Fruit fly (Drosophila melanogaster): ENCODE data around the gene Cnx99A.

Cnx99A gene

dm6 chr3R:29318673-29319072 lies 771 bp downstream of the Cnx99A start (continued):
- TF ChIP-seq CG17186 (GFP tag; optimal IDR thresholded peaks at IDR 0.05): no peak
- TF ChIP-seq CG9215 (GFP tag; IDR thresholded peaks at IDR 0.05): peak; percentile 67
- TF ChIP-seq Atf3 (GFP tag; optimal IDR thresholded peaks at IDR 0.05): no peak
- TF ChIP-seq Lim3 (GFP tag; IDR thresholded peaks at IDR 0.05): no peak
- TF ChIP-seq cad (GFP tag; optimal IDR thresholded peaks at IDR 0.05): no peak
- no peak for TF ChIP-seq CG15073 (GFP tag; optimal IDR thresholded peaks at IDR 0.05)
- TF ChIP-seq Fer2 (tag; optimal IDR thresholded peaks at IDR 0.05): peak; percentile 69
- TF ChIP-seq CG2712 (tag; optimal IDR thresholded peaks at IDR 0.05): peak; percentile 78
- TF ChIP-seq CG3163 (GFP tag; optimal IDR thresholded peaks at IDR 0.05): no peak
- no peak for TF ChIP-seq CG17328 (GFP tag; IDR thresholded peaks at IDR 0.05)
- TF ChIP-seq C15 (GFP tag; IDR thresholded peaks at IDR 0.05): no peak
- TF ChIP-seq bigmax (GFP tag; optimal IDR thresholded peaks at IDR 0.05): no peak
- no peak for TF ChIP-seq CG9609 (GFP tag; optimal IDR thresholded peaks at IDR 0.05)
- peak; percentile 53; the same call in 1 of the 2 replicates for TF ChIP-seq sob (GFP tag; IDR thresholded peaks at IDR 0.05)
- TF ChIP-seq ci (GFP tag; IDR thresholded peaks at IDR 0.05): peak; percentile 80
- TF ChIP-seq cas (GFP tag; IDR thresholded peaks at IDR 0.05): no peak
- no peak for TF ChIP-seq CG7987 (GFP tag; optimal IDR thresholded peaks at IDR 0.05)
- TF ChIP-seq cg (GFP tag; optimal IDR thresholded peaks at IDR 0.05): no peak
- peak; percentile 58 for TF ChIP-seq nau (GFP tag; optimal IDR thresholded peaks at IDR 0.05)
- TF ChIP-seq seq (GFP tag; IDR thresholded peaks at IDR 0.05): peak; percentile 71
- peak; percentile 92 for TF ChIP-seq CG11696 (GFP tag; IDR thresholded peaks at IDR 0.05)
- no peak for TF ChIP-seq emc (GFP tag; optimal IDR thresholded peaks at IDR 0.05)
- TF ChIP-seq sens (GFP tag): peak; percentile 90
- peak; percentile 15; the same call in 1 of the 2 replicates for TF ChIP-seq CG11247 (GFP tag; IDR thresholded peaks at IDR 0.05)
- TF ChIP-seq D (optimal IDR thresholded peaks at IDR 0.05): no peak
- TF ChIP-seq D (GFP tag; optimal IDR thresholded peaks at IDR 0.05): peak; percentile 64
- peak; percentile 90 for TF ChIP-seq row (GFP tag; IDR thresholded peaks at IDR 0.05)
- peak; percentile 59 for TF ChIP-seq BtbVII (GFP tag; optimal IDR thresholded peaks at IDR 0.05)
- TF ChIP-seq CG10147 (GFP tag; optimal IDR thresholded peaks at IDR 0.05): peak; percentile 51
- peak; percentile 77 for TF ChIP-seq HmgZ (tag; optimal IDR thresholded peaks at IDR 0.05)
- TF ChIP-seq slp2 (GFP tag; optimal IDR thresholded peaks at IDR 0.05): peak; percentile 15
- peak; percentile 73 for TF ChIP-seq nmo (GFP tag; optimal IDR thresholded peaks at IDR 0.05)
- no peak for TF ChIP-seq Hr39 (optimal IDR thresholded peaks at IDR 0.05)
- peak; percentile 78 for TF ChIP-seq CG1603 (tag; optimal IDR thresholded peaks at IDR 0.05)
- TF ChIP-seq CG33213 (GFP tag; optimal IDR thresholded peaks at IDR 0.05): no peak
- peak; percentile 37 for TF ChIP-seq yki (optimal IDR thresholded peaks at IDR 0.05)
- TF ChIP-seq CG6689 (GFP tag; IDR thresholded peaks at IDR 0.05): peak; percentile 69
- no peak for TF ChIP-seq Kr (GFP tag; optimal IDR thresholded peaks at IDR 0.05)
- peak; percentile 41 for TF ChIP-seq CG15011 (GFP tag; optimal IDR thresholded peaks at IDR 0.05)
- TF ChIP-seq dysf (GFP tag; IDR thresholded peaks at IDR 0.05): peak; percentile 76
- TF ChIP-seq Aef1 (GFP tag; IDR thresholded peaks at IDR 0.05): peak; percentile 64
- no peak for TF ChIP-seq ase (GFP tag; IDR thresholded peaks at IDR 0.05)
- TF ChIP-seq fu2 (GFP tag; optimal IDR thresholded peaks at IDR 0.05): peak; percentile 8
- no peak; the same call in 1 of the 2 replicates for TF ChIP-seq dimm (GFP tag; IDR thresholded peaks at IDR 0.05)
- peak; percentile 52; the same call in 1 of the 3 replicates for TF ChIP-seq CG11093 (GFP tag; IDR thresholded peaks at IDR 0.05)
- TF ChIP-seq dpn (GFP tag; optimal IDR thresholded peaks at IDR 0.05): peak; percentile 45 to 66
- TF ChIP-seq croc (GFP tag; conservative IDR thresholded peaks at IDR 0.05): peak; percentile 69
- TF ChIP-seq CG10366 (GFP tag; IDR thresholded peaks at IDR 0.05): peak; percentile 58; the same call in 1 of the 2 replicates
- peak; percentile 43 for TF ChIP-seq CG31365 (tag; optimal IDR thresholded peaks at IDR 0.05)
- no peak for TF ChIP-seq Sin3A (optimal IDR thresholded peaks at IDR 0.05)
- TF ChIP-seq CG4617 (GFP tag; optimal IDR thresholded peaks at IDR 0.05; ENCODE audit: borderline replicate concordance): no peak
- no peak for TF ChIP-seq lov (optimal IDR thresholded peaks at IDR 0.05)
- no peak for TF ChIP-seq lov (GFP tag; IDR thresholded peaks at IDR 0.05)
- no peak for TF ChIP-seq CG4282 (GFP tag; optimal IDR thresholded peaks at IDR 0.05)
